Worm (Caenorhabditis elegans): ENCODE data around the gene Y69H2.10.
A peak's percentile ranks its signal among the peaks of the same experiment; 100 is the strongest.

The Y69H2.10 gene

ce11 chrV:18644258-18644657, 25.9 kb upstream of the Y69H2.10 start:
- peak; percentile 12 for TF ChIP-seq ceh-48 (tag; optimal IDR thresholded peaks at IDR 0.05)
- TF ChIP-seq ceh-18 (tag; optimal IDR thresholded peaks at IDR 0.05), result no peak
- TF ChIP-seq ceh-22 (tag; optimal IDR thresholded peaks at IDR 0.05), result no peak

- TF ChIP-seq nhr-11 (tag; optimal IDR thresholded peaks at IDR 0.05) (no peak), syd-9 (tag; optimal IDR thresholded peaks at IDR 0.05) (no peak), pha-2 (tag; optimal IDR thresholded peaks at IDR 0.05) (no peak), Y22D7AL.16 (tag; optimal IDR thresholded peaks at IDR 0.05) (no peak), fkh-10 (GFP tag; optimal IDR thresholded peaks at IDR 0.05) (no peak), zip-5 (tag; optimal IDR thresholded peaks at IDR 0.05) (no peak), ceh-19 (GFP tag; optimal IDR thresholded peaks at IDR 0.05) (no peak), fkh-6 (tag; optimal IDR thresholded peaks at IDR 0.05) (no peak)
These were observed 20.1 kb upstream of the Y69H2.10 start, which contains the start of gene egas-2 for ce11 chrV:18650043-18650442. Gene egas-2 (plus strand): TSS chrV:18650343.

ce11 chrV:18656363-18656762, 13.8 kb upstream of the Y69H2.10 start:
- TF ChIP-seq tbx-7 (tag; optimal IDR thresholded peaks at IDR 0.05) (no peak), hlh-15 (tag; optimal IDR thresholded peaks at IDR 0.05) (no peak), sox-4 (tag; optimal IDR thresholded peaks at IDR 0.05) (no peak), dmd-4 (tag; optimal IDR thresholded peaks at IDR 0.05; ENCODE audit: borderline replicate concordance) (no peak), ceh-22 (tag; optimal IDR thresholded peaks at IDR 0.05) (no peak), fkh-10 (GFP tag; optimal IDR thresholded peaks at IDR 0.05) (no peak), npax-4 (tag; optimal IDR thresholded peaks at IDR 0.05) (no peak), madf-2 (tag; optimal IDR thresholded peaks at IDR 0.05) (no peak), unc-55 (GFP tag; optimal IDR thresholded peaks at IDR 0.05) (no peak), hlh-13 (GFP tag; optimal IDR thresholded peaks at IDR 0.05) (no peak), ahr-1 (tag; optimal IDR thresholded peaks at IDR 0.05) (no peak), syd-9 (tag; optimal IDR thresholded peaks at IDR 0.05) (no peak), ceh-18 (tag; optimal IDR thresholded peaks at IDR 0.05) (no peak), C38D4.7 (GFP tag; optimal IDR thresholded peaks at IDR 0.05) (no peak)

ce11 chrV:18657391-18657790, 12.7 kb upstream of the Y69H2.10 start:
- TF ChIP-seq pros-1 (tag; optimal IDR thresholded peaks at IDR 0.05) (no peak), ttx-3 (tag; optimal IDR thresholded peaks at IDR 0.05) (no peak), zip-5 (tag; optimal IDR thresholded peaks at IDR 0.05) (no peak), rnt-1 (tag; optimal IDR thresholded peaks at IDR 0.05) (no peak), unc-3 (GFP tag; conservative IDR thresholded peaks at IDR 0.05) (no peak), unc-3 (tag; optimal IDR thresholded peaks at IDR 0.05) (no peak), nhr-11 (tag; optimal IDR thresholded peaks at IDR 0.05) (no peak), F13H6.1 (tag; optimal IDR thresholded peaks at IDR 0.05) (no peak), madf-2 (tag; optimal IDR thresholded peaks at IDR 0.05) (no peak), dve-1 (tag; optimal IDR thresholded peaks at IDR 0.05) (no peak), ceh-31 (tag; optimal IDR thresholded peaks at IDR 0.05) (no peak), pha-4 (tag; optimal IDR thresholded peaks at IDR 0.05) (no peak), che-1 (tag; optimal IDR thresholded peaks at IDR 0.05) (no peak), ceh-19 (GFP tag; optimal IDR thresholded peaks at IDR 0.05) (no peak)

ce11 chrV:18658914-18659313, 11.2 kb upstream of the Y69H2.10 start:
- TF ChIP-seq syd-9 (tag; optimal IDR thresholded peaks at IDR 0.05), result no peak
- no peak for TF ChIP-seq ceh-6 (GFP tag; optimal IDR thresholded peaks at IDR 0.05)
- no peak for TF ChIP-seq ama-1 (optimal IDR thresholded peaks at IDR 0.05)
- no peak for TF ChIP-seq lin-11 (tag; optimal IDR thresholded peaks at IDR 0.05)
- no peak for TF ChIP-seq hlh-8 (tag; optimal IDR thresholded peaks at IDR 0.05)
- TF ChIP-seq C38D4.7 (GFP tag; optimal IDR thresholded peaks at IDR 0.05), result no peak
- no peak for TF ChIP-seq pros-1 (tag; optimal IDR thresholded peaks at IDR 0.05)
- TF ChIP-seq unc-3 (GFP tag; conservative IDR thresholded peaks at IDR 0.05), result no peak
- TF ChIP-seq unc-3 (tag; optimal IDR thresholded peaks at IDR 0.05), result no peak
- no peak for TF ChIP-seq rnt-1 (tag; optimal IDR thresholded peaks at IDR 0.05)
- no peak for TF ChIP-seq odd-2 (tag; optimal IDR thresholded peaks at IDR 0.05)
- no peak for TF ChIP-seq ceh-34 (tag; optimal IDR thresholded peaks at IDR 0.05)
- TF ChIP-seq pag-3 (tag; optimal IDR thresholded peaks at IDR 0.05; ENCODE audit: borderline replicate concordance), result no peak
- TF ChIP-seq nhr-11 (tag; optimal IDR thresholded peaks at IDR 0.05), result no peak
- TF ChIP-seq fax-1 (tag; optimal IDR thresholded peaks at IDR 0.05), result no peak
- TF ChIP-seq ets-4 (tag; optimal IDR thresholded peaks at IDR 0.05), result no peak
- no peak for TF ChIP-seq ceh-22 (tag; optimal IDR thresholded peaks at IDR 0.05)
- TF ChIP-seq K09A11.1 (tag; optimal IDR thresholded peaks at IDR 0.05; ENCODE audit: insufficient read depth), result no peak
- no peak for TF ChIP-seq mec-3 (tag; optimal IDR thresholded peaks at IDR 0.05; ENCODE audit: borderline replicate concordance)
- no peak for TF ChIP-seq ceh-9 (tag; optimal IDR thresholded peaks at IDR 0.05)
